Worm (Caenorhabditis elegans) whole organism, late embryonic: Measurements from ENCODE around the gene E02C12.8.

Experiments used
- F13H6.1 ChIP-seq: sonication (generic microtip); optimal IDR thresholded peaks from 2 replicates; lab custom pipeline; 2016; ENCODE audit warnings: missing genetic modification characterization, missing compliant biosample characterization
- pax-1 ChIP-seq: fragments of 150-350 bp; optimal IDR thresholded peaks from 2 replicates; lab custom pipeline; 2014; ENCODE audit warnings: missing biosample characterization, missing genetic modification characterization
- pros-1 ChIP-seq: fragments of 150-350 bp; optimal IDR thresholded peaks from 2 replicates; lab custom pipeline; 2014; ENCODE audit warnings: missing biosample characterization, missing genetic modification reagents, missing genetic modification characterization
- sox-4 ChIP-seq: sonication (generic microtip); optimal IDR thresholded peaks from 2 replicates; lab custom pipeline; 2017; ENCODE audit warnings: mild to moderate bottlenecking, missing genetic modification characterization, inconsistent platforms, missing compliant biosample characterization

DNA sequence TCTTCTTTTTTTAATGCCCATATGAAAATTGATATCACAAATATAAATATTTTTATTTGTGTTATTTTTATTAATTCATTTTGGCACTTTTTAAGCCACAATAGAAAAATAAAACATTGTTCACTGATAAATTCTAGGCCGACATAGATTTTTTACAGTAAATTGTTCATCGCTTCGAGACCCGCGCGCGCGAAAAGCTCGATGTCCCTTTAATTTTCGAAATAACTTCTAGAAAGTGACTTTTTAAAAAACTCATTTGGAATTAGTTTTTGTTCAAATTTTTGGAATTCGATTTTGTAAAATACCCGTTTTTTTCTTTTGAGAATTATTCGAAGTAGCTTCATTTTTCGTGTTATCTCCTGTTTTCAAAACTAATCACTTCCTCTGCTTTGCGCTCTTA, 10.9 kb upstream of the E02C12.8 start:
- TF ChIP-seq F13H6.1, result no peak
- TF ChIP-seq pax-1 (tag; lab: Kevin White, UChicago), result no peak
- TF ChIP-seq pros-1 (tag; lab: Kevin White, UChicago), result no peak
- TF ChIP-seq sox-4 (tag; lab: Kevin White, UChicago), result no peak
